Fruit fly (Drosophila melanogaster) whole organism, pupa: Measurements from ENCODE around the gene NdufA3.

Source experiments
- CG10348 ChIP-seq: fragments of 200-800 bp; sonication (Bioruptor generic); IDR thresholded peaks from 2 replicates; pipeline ENCODE4 v1.3.6; 2022; ENCODE audit warnings: missing biosample characterization, missing genetic modification characterization
- CG12605 ChIP-seq: fragments of 200-800 bp; sonication (Bioruptor generic); IDR thresholded peaks from 2 replicates; pipeline ENCODE4 v1.3.6; 2022; ENCODE audit warnings: missing biosample characterization, missing genetic modification characterization
- CG34367 ChIP-seq: fragments of 200-800 bp; sonication (Bioruptor generic); optimal IDR thresholded peaks from 2 replicates; lab custom pipeline; 2018; ENCODE audit warnings: missing biosample characterization, mild to moderate bottlenecking, missing genetic modification characterization
- CG4496 ChIP-seq: fragments of 200-800 bp; sonication (Bioruptor generic); IDR thresholded peaks from 3 replicates; pipeline ENCODE4 v1.3.6; 2022; ENCODE audit warnings: missing biosample characterization, missing genetic modification characterization
- CG8159 ChIP-seq: fragments of 200-800 bp; sonication (Bioruptor generic); optimal IDR thresholded peaks from 3 replicates; lab custom pipeline; 2018; ENCODE audit warnings: missing biosample characterization, mild to moderate bottlenecking, missing genetic modification characterization, moderate library complexity
- CG8301 ChIP-seq: fragments of 200-800 bp; sonication (Bioruptor generic); optimal IDR thresholded peaks from 2 replicates; lab custom pipeline; 2018; ENCODE audit warnings: missing biosample characterization, mild to moderate bottlenecking, missing genetic modification characterization
- D1 ChIP-seq: fragments of 200-800 bp; sonication (Bioruptor generic); optimal IDR thresholded peaks from 2 replicates; lab custom pipeline; 2018; ENCODE audit warnings: missing biosample characterization, mild to moderate bottlenecking, missing genetic modification characterization, moderate library complexity
- EcR ChIP-seq: fragments of 200-800 bp; sonication (Bioruptor generic); optimal IDR thresholded peaks from 3 replicates; lab custom pipeline; 2019; ENCODE audit warnings: missing biosample characterization, missing genetic modification characterization, mild to moderate bottlenecking, moderate library complexity, missing genetic modification reagents
- Pif1A ChIP-seq: fragments of 200-800 bp; sonication (Bioruptor generic); optimal IDR thresholded peaks from 3 replicates; lab custom pipeline; 2016; ENCODE audit warnings: missing biosample characterization, missing genetic modification characterization
- Snoo ChIP-seq: fragments of 200-800 bp; sonication (Bioruptor generic); optimal IDR thresholded peaks from 3 replicates; lab custom pipeline; 2017; ENCODE audit warnings: missing biosample characterization, mild to moderate bottlenecking, missing genetic modification characterization, inconsistent platforms

dm6 chrX:9156388-9156823, 3.4 kb downstream of the NdufA3 start, which contains the start of gene His3.3B:
- TF ChIP-seq Pif1A (no peak), EcR (GFP tag; lab: Kevin White, UChicago) (no peak), CG10348 (GFP tag; lab: Robert Waterston, UW) (no peak), CG8159 (tag; lab: Kevin White, UChicago) (no peak), CG12605 (no peak), CG34367 (tag; lab: Kevin White, UChicago) (no peak), Snoo (no peak), D1 (tag; lab: Kevin White, UChicago) (no peak), CG4496 (GFP tag; lab: Robert Waterston, UW) (no peak), CG8301 (tag; lab: Kevin White, UChicago) (no peak)
